Worm (Caenorhabditis elegans) whole organism, L3 larva: ENCODE results near the gene tmbi-4.
A peak's percentile ranks its signal among the peaks of the same experiment; 100 is the strongest.

ENCODE experiments used
- ZK546.5 ChIP-seq: sonication (generic microtip); optimal IDR thresholded peaks from 2 replicates; lab custom pipeline; 2017; ENCODE audit warnings: missing biosample characterization, missing genetic modification characterization
- aly-2 ChIP-seq: fragments of 150-350 bp; optimal IDR thresholded peaks from 2 replicates; lab custom pipeline; 2014; ENCODE audit warnings: missing biosample characterization, missing genetic modification characterization
- ama-1 ChIP-seq: fragments of 150-350 bp; optimal IDR thresholded peaks from 2 replicates; lab custom pipeline; 2018
- ceh-16 ChIP-seq: sonication (generic microtip); optimal IDR thresholded peaks from 2 replicates; lab custom pipeline; 2017; ENCODE audit warnings: missing biosample characterization, missing genetic modification characterization
- ceh-9 ChIP-seq: sonication (generic microtip); optimal IDR thresholded peaks from 2 replicates; lab custom pipeline; 2018; ENCODE audit warnings: missing biosample characterization, missing genetic modification characterization
- daf-12 ChIP-seq: fragments of 150-350 bp; optimal IDR thresholded peaks from 2 replicates; lab custom pipeline; 2014; ENCODE audit warnings: missing biosample characterization, missing genetic modification reagents, missing genetic modification characterization
- egl-27 ChIP-seq: sonication (generic microtip); optimal IDR thresholded peaks from 4 replicates; lab custom pipeline; 2017; ENCODE audit warnings: missing biosample characterization, missing genetic modification reagents, missing genetic modification characterization
- egl-5 ChIP-seq: fragments of 150-350 bp; optimal IDR thresholded peaks from 2 replicates; lab custom pipeline; 2017; ENCODE audit warnings: missing biosample characterization, missing genetic modification reagents, missing genetic modification characterization, inconsistent platforms
- elt-1 ChIP-seq: fragments of 150-350 bp; optimal IDR thresholded peaks from 2 replicates; lab custom pipeline; 2014; ENCODE audit warnings: missing biosample characterization, missing genetic modification characterization
- elt-2 ChIP-seq: sonication (generic microtip); optimal IDR thresholded peaks from 2 replicates; lab custom pipeline; 2016; ENCODE audit warnings: missing genetic modification reagents, mild to moderate bottlenecking, missing genetic modification characterization, missing compliant biosample characterization
- elt-3 ChIP-seq, 3 experiments: fragments of 150-350 bp in 1 of 3; sonication (generic microtip) in 2 of 3; optimal IDR thresholded peaks; 2 replicates in 2 of 3; 4 replicates in 1 of 3; lab custom pipeline; 2014 to 2017; ENCODE audit warnings: missing biosample characterization in 3 of 3, missing genetic modification characterization in 3 of 3
- eor-1 ChIP-seq, 2 experiments: fragments of 150-350 bp; optimal IDR thresholded peaks; 2 replicates each; lab custom pipeline; 2014 to 2018; ENCODE audit warnings: missing biosample characterization in 2 of 2, missing genetic modification characterization in 2 of 2
- fkh-10 ChIP-seq: sonication (generic microtip); optimal IDR thresholded peaks from 2 replicates; lab custom pipeline; 2017; ENCODE audit warnings: missing biosample characterization, missing genetic modification reagents, missing genetic modification characterization
- fos-1 ChIP-seq: fragments of 150-350 bp; optimal IDR thresholded peaks from 2 replicates; lab custom pipeline; 2014; ENCODE audit warnings: missing biosample characterization, missing genetic modification characterization
- jun-1 ChIP-seq: fragments of 150-350 bp; optimal IDR thresholded peaks from 2 replicates; lab custom pipeline; 2014; ENCODE audit warnings: missing biosample characterization, missing genetic modification reagents, missing genetic modification characterization
- lsy-12 ChIP-seq: sonication (generic microtip); optimal IDR thresholded peaks from 2 replicates; lab custom pipeline; 2016; ENCODE audit warnings: mild to moderate bottlenecking, missing genetic modification characterization, missing compliant biosample characterization
- nfya-1 ChIP-seq: sonication (generic microtip); optimal IDR thresholded peaks from 2 replicates; lab custom pipeline; 2017; ENCODE audit warnings: missing genetic modification characterization, mild to moderate bottlenecking, missing compliant biosample characterization, antibody characterized with exemption, moderate library complexity; ENCODE audit not compliant: insufficient read depth
- nhr-11 ChIP-seq: fragments of 150-350 bp; optimal IDR thresholded peaks from 2 replicates; lab custom pipeline; 2014; ENCODE audit warnings: missing biosample characterization, missing genetic modification characterization
- nhr-12 ChIP-seq: fragments of 150-350 bp; optimal IDR thresholded peaks from 2 replicates; lab custom pipeline; 2014; ENCODE audit warnings: missing biosample characterization, missing genetic modification characterization
- nhr-23 ChIP-seq: fragments of 150-350 bp; optimal IDR thresholded peaks from 2 replicates; lab custom pipeline; 2014; ENCODE audit warnings: missing biosample characterization, missing genetic modification reagents, missing genetic modification characterization
- nhr-237 ChIP-seq: fragments of 150-350 bp; optimal IDR thresholded peaks from 2 replicates; lab custom pipeline; 2014; ENCODE audit warnings: missing biosample characterization, missing genetic modification characterization
- nhr-25 ChIP-seq: sonication (generic microtip); optimal IDR thresholded peaks from 2 replicates; lab custom pipeline; 2017; ENCODE audit warnings: missing biosample characterization, missing genetic modification characterization
- nhr-43 ChIP-seq: sonication (generic microtip); optimal IDR thresholded peaks from 2 replicates; lab custom pipeline; 2016; ENCODE audit warnings: mild to moderate bottlenecking, missing genetic modification characterization, missing compliant biosample characterization; ENCODE audit not compliant: poor library complexity, severe bottlenecking
- nhr-67 ChIP-seq: fragments of 150-350 bp; optimal IDR thresholded peaks from 2 replicates; lab custom pipeline; 2014; ENCODE audit warnings: missing biosample characterization, missing genetic modification characterization
- nhr-77 ChIP-seq: fragments of 150-350 bp; optimal IDR thresholded peaks from 2 replicates; lab custom pipeline; 2014; ENCODE audit warnings: missing biosample characterization, missing genetic modification characterization
- sea-2 ChIP-seq: fragments of 150-350 bp; sonication (generic microtip); optimal IDR thresholded peaks from 4 replicates; lab custom pipeline; 2014; ENCODE audit warnings: missing biosample characterization, missing genetic modification reagents, missing genetic modification characterization
- tbx-2 ChIP-seq: sonication (generic microtip); optimal IDR thresholded peaks from 2 replicates; lab custom pipeline; 2016; ENCODE audit warnings: mild to moderate bottlenecking, missing genetic modification characterization, missing compliant biosample characterization
- unc-62 ChIP-seq: fragments of 150-350 bp; sonication (generic microtip); optimal IDR thresholded peaks from 4 replicates; lab custom pipeline; 2014; ENCODE audit warnings: missing biosample characterization, missing genetic modification reagents, missing genetic modification characterization
- zag-1 ChIP-seq: fragments of 150-350 bp; optimal IDR thresholded peaks from 2 replicates; lab custom pipeline; 2014; ENCODE audit warnings: missing biosample characterization, missing genetic modification characterization
- ztf-4 ChIP-seq: fragments of 150-350 bp; optimal IDR thresholded peaks from 2 replicates; lab custom pipeline; 2014; ENCODE audit warnings: missing biosample characterization, missing genetic modification characterization

Gene tmbi-4

DNA sequence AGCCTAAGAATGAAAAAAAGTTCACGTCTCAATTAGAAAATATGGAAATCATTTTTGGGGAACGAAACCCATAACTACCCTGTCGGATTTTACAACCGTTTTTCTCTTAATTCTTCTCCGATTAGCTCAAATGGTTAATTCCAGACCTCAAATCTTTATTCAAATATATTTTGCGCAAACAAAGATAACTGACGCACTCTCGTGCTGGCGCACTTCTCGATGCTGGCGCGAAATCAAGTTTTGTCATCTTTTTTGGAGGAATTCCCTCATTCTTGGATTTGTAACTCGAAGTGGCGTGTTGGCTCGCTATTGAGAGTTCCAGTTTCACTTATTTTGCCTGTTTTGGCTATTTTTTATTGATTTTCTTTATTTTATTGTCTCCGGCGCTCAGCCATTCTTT is 33.0 kb upstream of the tmbi-4 start:
- TF ChIP-seq nhr-11 (tag; lab: Kevin White, UChicago) (no peak), nhr-77 (tag; lab: Kevin White, UChicago) (no peak), elt-3 (tag; optimal IDR thresholded peaks at IDR 0.05; lab: Kevin White, UChicago) (no peak), unc-62 (GFP tag; lab: Kevin White, UChicago) (no peak), elt-2 (tag; lab: Kevin White, UChicago) (no peak), nhr-23 (tag; lab: Kevin White, UChicago) (no peak), daf-12 (tag; lab: Kevin White, UChicago) (no peak), nhr-12 (tag; lab: Kevin White, UChicago) (no peak), ceh-9 (tag; lab: Kevin White, UChicago) (no peak), nfya-1 (tag; lab: Kevin White, UChicago) (no peak), ama-1 (lab: Kevin White, UChicago) (no peak), lsy-12 (no peak), ztf-4 (tag; lab: Kevin White, UChicago) (no peak), eor-1 (tag; optimal IDR thresholded peaks at IDR 0.05; lab: Kevin White, UChicago) (no peak), fkh-10 (GFP tag; lab: Kevin White, UChicago) (no peak), ZK546.5 (tag; lab: Kevin White, UChicago) (no peak), nhr-67 (tag; lab: Kevin White, UChicago) (no peak), nhr-43 (tag; lab: Kevin White, UChicago) (no peak), egl-27 (tag; lab: Kevin White, UChicago) (no peak), nhr-237 (no peak)

DNA sequence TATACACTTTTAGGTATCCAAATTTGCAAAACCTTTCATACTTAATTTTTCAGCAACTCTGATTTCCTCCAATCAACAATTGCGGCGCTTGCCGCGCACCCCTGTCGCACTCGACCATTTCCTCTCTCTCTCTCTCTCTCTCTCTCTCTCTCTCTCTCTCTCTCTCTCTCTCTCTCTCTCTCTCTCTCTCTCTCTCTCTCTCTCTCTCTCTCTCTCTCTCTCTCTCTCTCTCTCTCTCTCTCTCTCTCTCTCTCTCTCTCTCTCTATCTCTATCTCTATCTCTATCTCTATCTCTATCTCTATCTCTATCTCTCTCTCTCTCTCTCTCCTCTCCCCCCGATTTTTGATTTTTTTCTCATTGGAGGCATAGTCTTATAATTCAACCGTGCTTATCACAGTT is 31.8 kb upstream of the tmbi-4 start:
- peak; percentile 22 for TF ChIP-seq nhr-25 (tag; lab: Kevin White, UChicago)

DNA sequence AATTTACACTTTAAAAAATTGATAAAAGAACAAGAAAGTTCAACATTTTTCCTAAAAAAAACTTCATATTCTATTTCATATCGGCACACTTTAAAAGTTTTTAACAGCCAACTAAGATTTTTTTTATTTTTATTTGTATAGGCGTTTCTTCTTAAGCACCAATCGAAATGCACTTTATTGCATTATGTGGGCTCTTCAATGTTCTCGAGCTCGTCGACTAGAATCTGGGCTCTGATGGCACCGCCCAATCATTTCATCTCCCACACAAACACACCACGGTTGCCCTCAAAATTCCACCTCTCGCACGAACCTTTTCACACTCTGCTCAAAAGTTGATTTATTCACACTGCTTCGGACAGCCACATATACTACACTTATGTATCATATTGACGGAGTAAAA is 13.1 kb upstream of the tmbi-4 start, which contains the start of gene B0563.6:
Gene B0563.6 (plus strand): TSS at position 301 of the 400 bp plus-strand sequence.
- TF ChIP-seq nhr-43 (tag; lab: Kevin White, UChicago): no peak
- TF ChIP-seq unc-62 (GFP tag; lab: Kevin White, UChicago): no peak
- TF ChIP-seq elt-1 (tag; lab: Kevin White, UChicago): no peak
- TF ChIP-seq elt-3 (tag; optimal IDR thresholded peaks at IDR 0.05; lab: Kevin White, UChicago): no peak

DNA sequence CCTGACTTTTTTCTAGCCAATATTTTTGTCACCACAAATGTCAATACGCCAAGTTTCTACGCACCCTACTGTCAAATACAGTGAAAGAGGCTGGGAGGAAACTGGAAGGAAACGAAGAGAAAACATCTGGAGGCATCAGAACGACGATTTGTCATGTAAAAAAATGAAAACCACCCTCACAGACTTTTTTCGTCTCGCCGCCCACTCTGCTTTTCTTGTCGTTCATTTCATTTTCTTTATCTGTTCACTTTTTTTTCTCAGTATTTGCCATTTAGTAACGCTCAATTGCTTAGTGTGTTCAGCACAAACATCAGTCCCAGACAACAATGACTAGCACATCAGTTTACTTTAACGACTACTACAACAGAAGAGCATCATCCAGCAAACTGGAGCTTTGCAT is 4.6 kb upstream of the tmbi-4 start, which contains the start of gene B0563.5:
Gene B0563.5 (plus strand): TSS at position 301 of the 400 bp plus-strand sequence.
- no peak for TF ChIP-seq ceh-16
- no peak for TF ChIP-seq zag-1 (tag; lab: Kevin White, UChicago)
- TF ChIP-seq unc-62 (GFP tag; lab: Kevin White, UChicago): no peak
- TF ChIP-seq aly-2 (tag; lab: Kevin White, UChicago): no peak
- TF ChIP-seq fos-1 (tag; lab: Kevin White, UChicago): no peak
- no peak for TF ChIP-seq sea-2 (GFP tag; lab: Kevin White, UChicago)
- TF ChIP-seq tbx-2 (tag; lab: Kevin White, UChicago): no peak

DNA sequence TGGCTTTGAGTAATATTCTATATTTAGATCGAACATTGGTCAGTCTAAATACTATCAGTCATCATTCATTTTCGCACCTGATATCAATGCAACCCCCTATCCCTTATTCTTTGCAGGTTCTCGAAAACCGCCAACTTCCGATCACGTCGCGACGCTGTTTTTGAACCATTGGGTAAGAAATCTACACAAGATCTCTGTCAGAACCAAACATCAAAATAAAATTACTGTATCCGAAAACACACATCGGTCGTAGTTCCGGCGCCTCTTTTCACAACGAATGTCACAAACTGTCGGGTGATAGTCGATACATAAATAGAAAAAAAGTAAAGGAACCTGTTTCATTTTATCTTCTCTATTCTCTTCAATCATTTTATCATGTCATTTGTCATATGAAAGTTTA is 3.5 kb upstream of the tmbi-4 start:
- TF ChIP-seq nhr-25 (tag; lab: Kevin White, UChicago): peak; percentile 8
- TF ChIP-seq jun-1 (tag; lab: Kevin White, UChicago): peak; percentile 27
- peak in 2 of 3 experiments; percentile 35 to 78 for TF ChIP-seq elt-3 (tag; optimal IDR thresholded peaks at IDR 0.05; lab: Kevin White, UChicago)
- TF ChIP-seq nhr-77 (tag; lab: Kevin White, UChicago): no peak
- TF ChIP-seq unc-62 (GFP tag; lab: Kevin White, UChicago): peak; percentile 44
- peak; percentile 64 for TF ChIP-seq nhr-23 (tag; lab: Kevin White, UChicago)
- TF ChIP-seq, all 47 proteins: peak for 5

DNA sequence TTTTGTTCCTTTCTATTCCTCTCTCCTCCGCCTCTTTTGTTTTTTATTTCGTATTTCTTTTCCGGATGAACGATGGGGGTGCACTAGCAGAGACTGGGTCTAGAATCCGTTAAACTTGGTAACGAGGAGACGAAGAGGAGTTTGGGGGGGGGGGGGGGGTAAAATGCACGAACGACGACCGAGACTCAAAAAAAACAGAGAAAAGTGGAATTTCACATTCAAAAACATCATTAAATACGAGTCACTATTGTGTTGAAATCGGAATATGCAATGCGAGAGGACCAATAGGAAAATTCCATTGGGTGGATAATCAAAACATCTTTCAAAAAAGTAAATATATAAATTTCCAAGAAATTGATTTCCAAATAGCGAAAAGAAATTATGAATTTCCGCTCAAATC is 3.7 kb downstream of the tmbi-4 start, which contains the start of gene B0563.7:
Gene B0563.7 (minus strand): TSS at position 101 of the 400 bp plus-strand sequence.
- no peak for TF ChIP-seq egl-5 (tag; lab: Kevin White, UChicago)
- TF ChIP-seq nhr-23 (tag; lab: Kevin White, UChicago): no peak
- TF ChIP-seq aly-2 (tag; lab: Kevin White, UChicago): no peak
- TF ChIP-seq jun-1 (tag; lab: Kevin White, UChicago): no peak
